Worm (Caenorhabditis elegans): ENCODE results near the gene ced-9.

Gene ced-9

DNA sequence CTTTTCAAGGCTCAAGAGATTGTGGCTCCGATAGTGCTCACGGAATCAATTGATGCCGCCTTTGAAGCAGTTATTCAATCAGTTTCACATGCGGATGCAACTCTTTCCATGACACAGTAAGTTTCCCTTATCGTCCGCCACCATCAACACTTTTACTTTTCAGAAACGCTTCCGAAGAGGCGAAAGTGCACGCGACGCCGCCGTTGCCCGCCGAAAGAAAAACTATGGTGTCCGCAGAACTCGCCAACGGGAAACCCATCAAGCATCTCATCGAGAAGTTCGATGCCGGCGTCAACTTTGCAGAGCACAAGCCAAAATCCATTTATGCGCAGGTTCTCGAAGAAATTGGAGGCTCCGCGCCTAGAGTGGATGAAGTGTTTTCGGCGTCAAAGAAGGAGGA lies 18.5 kb downstream of the ced-9 start:
- TF ChIP-seq unc-62 (GFP tag; optimal IDR thresholded peaks at IDR 0.05) = no peak

DNA sequence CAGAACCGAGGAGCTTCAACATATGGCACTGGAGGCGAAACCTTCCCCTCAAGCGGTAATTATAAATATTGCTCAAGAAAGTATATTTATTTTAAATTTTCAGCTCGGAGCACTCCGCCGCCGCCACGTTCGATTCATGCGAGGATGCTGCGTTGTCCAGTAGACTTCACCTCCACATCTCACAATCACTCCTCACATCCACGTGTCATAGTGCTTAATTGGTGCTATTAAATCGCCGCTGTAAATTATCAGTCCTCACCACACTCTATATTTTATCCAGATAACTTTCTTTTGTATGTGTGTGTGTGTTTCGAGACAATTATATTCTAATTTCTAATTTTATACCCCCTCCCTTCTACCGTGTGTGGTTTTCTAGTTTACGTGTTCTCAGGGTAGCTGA lies 19.6 kb downstream of the ced-9 start:
- TF ChIP-seq unc-62 (GFP tag; optimal IDR thresholded peaks at IDR 0.05) = no peak

DNA sequence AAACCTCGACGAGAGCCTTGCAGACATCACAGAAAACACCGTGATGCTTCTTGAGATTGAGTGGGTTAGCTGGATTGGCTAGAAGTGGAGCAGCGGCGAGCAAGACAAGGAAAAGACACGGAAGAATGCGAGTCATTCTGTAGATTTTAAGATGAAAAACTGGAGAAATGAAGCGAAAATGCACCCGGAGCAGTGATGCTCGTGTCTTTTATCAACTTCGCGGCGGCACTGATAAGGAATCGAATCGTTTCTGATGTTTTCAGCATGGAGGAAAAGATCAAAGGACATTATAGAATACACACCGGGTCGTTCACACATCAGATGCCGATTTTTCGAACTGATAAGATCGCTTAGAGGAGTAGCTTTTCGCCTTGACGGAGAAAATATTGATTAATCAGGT lies 20.4 kb downstream of the ced-9 start, which contains the start of gene spp-1:
Gene spp-1, minus strand, starts transcription at position 287 of the 400 bp plus-strand sequence.
- no peak for TF ChIP-seq unc-62 (GFP tag; optimal IDR thresholded peaks at IDR 0.05)

DNA sequence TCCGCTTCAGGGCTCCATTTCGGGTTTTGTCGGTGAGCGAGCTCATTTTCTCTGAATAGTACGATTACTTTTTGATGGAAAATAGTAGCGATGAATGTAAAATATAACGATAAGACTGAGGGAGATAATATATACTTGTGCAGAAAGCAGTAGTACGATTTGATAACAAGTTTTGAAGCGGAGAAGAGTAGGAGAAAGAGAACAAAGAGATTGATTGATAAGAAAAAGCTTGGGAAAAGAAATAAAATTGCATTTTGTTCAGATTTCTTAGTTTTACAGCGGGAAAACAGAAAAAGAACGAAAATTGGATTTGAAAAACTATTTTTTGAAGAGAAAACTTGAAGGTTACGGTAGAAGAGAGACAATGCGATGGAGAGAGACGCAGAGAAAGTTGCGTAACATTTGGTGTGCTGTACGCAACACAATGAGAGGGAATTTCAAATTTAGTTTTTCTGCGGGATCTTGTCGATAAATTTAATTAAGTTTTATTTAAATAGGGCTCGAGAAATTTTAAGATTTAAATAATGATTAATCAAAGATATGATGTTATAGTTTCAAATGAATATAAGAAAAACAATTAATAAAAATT lies 22.7 kb downstream of the ced-9 start, which contains the start of gene umps-1:
Gene umps-1, minus strand, starts transcription at position 51 of the 589 bp plus-strand sequence.
- TF ChIP-seq unc-62 (GFP tag; optimal IDR thresholded peaks at IDR 0.05) = no peak

DNA sequence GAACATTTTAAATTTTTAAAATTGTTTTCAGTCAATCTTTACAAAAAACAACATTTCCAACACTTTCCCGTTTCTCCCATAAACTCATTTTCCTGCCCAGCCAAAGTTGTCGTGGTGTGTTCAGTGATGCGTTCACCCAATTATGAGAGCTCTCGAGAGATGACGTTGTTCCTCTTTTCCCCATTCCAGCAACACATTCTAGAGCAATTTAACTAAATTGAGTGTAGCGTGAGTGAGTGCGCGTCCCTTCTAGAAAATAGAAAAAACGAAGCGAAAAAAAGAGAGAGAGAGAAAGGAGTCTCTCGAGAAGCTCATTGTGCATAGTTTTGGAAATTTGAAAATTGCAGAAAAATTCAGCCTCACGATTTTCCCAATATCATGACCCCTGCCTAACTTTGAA lies 23.8 kb downstream of the ced-9 start:
- no peak for TF ChIP-seq unc-62 (GFP tag; optimal IDR thresholded peaks at IDR 0.05)

DNA sequence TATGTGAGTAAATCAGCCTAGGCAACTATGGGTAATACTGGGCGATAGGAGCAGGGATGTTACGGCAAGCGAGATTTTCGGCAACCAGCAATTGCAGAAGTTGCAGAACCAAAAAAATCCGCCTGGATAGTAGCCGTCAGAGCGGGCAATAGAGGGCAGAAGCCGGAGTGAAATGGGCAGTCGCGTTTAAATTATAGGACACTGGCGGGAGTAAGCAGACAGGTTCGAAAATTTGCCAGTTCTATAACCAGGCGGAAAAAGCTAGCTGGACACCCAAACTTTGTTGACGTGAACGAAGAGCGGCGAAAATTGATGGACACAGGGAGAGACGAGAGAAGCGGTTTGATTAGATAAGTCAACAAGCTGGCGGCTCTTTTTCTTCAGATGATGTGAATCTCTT lies 24.9 kb downstream of the ced-9 start:
- no peak for TF ChIP-seq unc-62 (GFP tag; optimal IDR thresholded peaks at IDR 0.05)

DNA sequence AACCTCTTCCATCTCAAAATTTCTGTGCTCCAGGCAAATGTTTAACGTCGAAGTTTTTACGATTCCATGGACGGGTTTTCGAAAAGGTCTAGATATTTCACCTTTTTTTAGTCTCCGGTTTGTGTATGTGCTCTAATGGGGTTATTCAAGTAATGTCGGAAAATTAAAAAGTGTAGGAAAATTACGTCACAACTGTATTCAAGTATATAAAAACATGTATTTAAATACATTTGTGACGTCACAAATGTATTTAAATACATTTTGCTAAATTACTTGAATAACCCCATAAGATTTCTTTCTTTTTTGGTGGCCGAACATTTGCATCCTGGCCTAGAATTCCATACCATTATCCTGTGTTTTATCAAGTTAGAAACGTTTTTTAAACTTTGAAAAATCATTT lies 26.5 kb downstream of the ced-9 start:
- no peak for TF ChIP-seq unc-62 (GFP tag; optimal IDR thresholded peaks at IDR 0.05)

DNA sequence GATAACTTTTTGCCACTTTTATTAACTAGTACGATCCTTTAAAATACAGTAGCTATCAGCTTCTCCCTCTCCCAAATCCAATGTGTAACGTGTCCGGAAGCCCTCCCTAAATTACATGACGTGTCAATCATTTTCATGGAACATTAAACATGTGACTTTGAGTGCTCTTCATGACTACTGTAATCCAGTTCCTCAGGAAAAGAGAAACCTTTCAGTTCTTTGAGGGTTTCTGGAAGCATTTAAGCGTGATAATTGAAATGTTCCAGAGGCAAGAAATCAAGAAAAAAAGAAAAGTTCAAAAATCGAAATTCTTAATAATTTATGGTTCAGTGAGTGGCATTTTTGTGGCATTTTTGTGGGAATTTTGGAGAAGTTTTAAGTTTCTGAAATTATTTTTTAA lies 27.9 kb downstream of the ced-9 start:
- no peak for TF ChIP-seq unc-62 (GFP tag; optimal IDR thresholded peaks at IDR 0.05)

DNA sequence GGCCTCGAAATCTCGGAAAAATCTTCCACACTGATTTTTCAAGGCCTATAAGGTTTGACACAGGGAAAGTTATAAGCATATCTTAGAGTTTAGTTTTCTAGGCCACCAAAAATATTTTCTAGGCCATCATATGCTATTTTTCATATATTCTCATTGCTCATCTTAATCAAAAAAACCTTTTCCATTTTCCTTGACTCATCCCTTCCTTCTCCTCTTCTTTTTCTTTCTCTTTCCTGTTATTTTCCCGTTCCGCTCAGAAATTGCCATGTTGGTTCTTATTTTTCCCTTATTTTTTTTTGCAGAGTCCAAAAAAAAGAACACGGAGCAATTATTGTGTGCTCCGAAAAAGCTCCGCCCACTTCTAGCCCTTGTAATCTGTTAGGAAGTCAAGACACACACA lies 29.7 kb downstream of the ced-9 start, which contains the start of gene tbc-8:
Gene tbc-8, plus strand, starts transcription at position 301 of the 400 bp plus-strand sequence.
- TF ChIP-seq unc-62 (GFP tag; optimal IDR thresholded peaks at IDR 0.05) = no peak

DNA sequence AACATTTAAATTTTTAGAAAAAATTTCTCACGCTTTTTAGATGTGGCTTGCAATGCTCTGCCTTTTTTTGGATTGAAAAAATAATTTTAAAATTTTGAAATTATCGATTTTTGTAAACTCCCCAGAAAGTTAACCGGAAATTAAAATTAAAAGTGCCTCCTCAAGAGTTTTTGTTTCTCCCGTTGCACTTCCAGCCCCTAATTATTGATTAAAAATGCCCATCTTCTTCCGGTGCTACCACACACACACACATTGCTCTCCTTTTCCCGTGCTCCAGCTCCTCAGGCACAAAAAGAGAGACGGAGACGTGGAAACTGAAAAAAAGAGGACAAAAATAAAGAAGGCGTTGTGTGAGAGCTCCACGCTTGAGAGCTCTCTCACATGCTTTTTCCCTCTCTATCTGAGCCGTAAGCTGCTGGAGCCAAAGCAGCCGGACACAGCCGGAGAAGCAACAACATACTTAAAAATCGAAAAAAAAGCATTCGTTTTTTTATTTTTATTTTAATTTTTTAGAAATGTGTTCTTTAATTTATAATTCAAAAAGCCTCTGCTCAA lies 32.5 kb downstream of the ced-9 start:
- TF ChIP-seq unc-62 (GFP tag; optimal IDR thresholded peaks at IDR 0.05) = no peak

DNA sequence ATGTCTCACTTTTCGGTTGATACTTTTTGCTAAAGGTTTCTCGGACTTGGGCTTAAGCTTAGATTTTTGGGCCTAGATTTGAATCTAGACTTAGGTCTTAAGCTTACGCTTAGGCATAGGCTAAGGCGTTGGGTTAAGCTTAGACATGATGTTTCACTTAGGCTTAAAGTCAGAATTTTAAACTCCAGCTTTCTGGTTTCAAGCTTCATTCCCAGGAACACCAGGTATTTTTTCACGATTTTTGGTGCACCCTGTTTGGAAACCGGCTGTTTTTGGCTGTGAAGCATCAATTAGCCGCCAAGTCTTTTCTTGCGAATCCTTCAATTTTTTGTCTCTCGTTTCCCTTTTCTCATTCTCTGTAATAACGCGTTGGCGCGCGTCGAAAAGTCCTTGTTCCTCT lies 38.9 kb downstream of the ced-9 start:
- TF ChIP-seq unc-62 (GFP tag; optimal IDR thresholded peaks at IDR 0.05) = no peak

DNA sequence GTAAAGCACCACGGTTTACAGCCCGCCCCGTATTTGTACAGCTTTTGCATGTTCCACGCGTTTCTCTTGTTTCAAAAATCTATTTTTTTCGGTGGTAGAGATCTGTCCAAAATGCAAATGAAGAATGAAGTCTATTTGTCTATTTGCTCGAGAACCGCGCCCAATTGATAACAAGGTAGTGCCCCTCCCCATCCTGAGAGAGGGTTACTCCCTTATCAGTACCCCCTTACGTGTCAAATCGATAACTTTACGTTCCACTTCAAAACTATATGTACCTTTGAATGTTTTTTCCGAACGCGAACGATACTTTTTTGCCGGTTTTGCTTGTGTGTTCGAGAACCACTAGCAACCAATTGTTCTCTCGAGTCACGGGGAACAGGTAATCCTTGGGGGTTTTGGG lies 41.1 kb downstream of the ced-9 start:
- no peak for TF ChIP-seq unc-62 (GFP tag; optimal IDR thresholded peaks at IDR 0.05)

DNA sequence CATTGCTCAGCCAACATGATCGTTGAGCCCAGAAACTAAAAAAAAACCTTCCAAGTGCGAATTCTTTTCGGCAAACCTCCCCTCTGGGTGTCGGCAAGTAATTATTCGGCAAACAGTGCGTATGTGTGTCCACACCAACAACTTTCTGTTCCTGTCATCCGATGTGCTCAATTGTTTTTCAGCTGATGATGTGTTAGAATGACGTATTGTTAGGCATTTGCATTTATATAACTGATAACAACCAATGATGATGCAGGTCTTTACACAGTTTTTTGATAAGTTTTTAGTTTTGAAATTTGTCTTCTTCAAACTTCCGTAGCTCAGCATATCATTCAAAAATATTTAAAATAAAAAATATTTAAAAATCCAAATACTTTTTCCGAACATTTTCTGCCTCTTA lies 43.9 kb downstream of the ced-9 start:
- no peak for TF ChIP-seq unc-62 (GFP tag; optimal IDR thresholded peaks at IDR 0.05)

DNA sequence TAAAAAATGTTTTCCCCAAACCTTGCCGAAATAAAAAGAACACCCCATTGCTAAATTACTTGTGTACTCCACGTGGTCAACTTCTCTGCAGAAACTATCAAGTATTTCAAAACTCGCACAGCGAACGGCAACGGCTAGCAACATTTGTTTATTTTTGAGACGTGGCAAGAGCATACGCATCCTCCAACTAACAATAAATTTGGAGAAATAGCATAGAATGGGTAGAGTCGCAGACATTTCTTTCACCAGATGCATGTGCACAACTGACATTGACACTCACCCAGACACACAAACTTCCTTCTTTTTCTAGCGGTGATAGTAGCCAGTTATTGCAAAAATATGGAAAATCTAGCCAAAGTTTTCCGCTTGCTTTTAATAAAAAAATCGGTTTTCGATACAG lies 44.7 kb downstream of the ced-9 start:
- TF ChIP-seq unc-62 (GFP tag; optimal IDR thresholded peaks at IDR 0.05) = no peak

DNA sequence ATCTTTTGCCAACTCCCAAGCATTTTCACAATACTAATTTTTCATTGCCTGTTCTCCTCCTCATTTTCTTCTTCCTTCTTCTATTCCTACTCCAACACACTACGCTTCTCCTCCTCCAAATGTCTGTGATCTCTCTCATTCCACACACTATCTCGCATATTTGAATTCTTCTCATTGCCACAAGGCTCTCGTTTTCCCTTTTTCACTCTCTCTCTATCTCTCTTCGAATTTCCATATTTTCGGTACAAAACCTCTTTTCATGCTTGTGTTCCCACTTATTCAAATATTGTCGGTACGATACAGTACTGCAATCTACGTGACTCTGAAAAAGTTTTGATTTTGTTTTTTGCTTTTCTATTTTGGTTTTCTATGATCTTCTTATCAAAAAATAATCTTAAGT lies 45.7 kb downstream of the ced-9 start:
- no peak for TF ChIP-seq unc-62 (GFP tag; optimal IDR thresholded peaks at IDR 0.05)

DNA sequence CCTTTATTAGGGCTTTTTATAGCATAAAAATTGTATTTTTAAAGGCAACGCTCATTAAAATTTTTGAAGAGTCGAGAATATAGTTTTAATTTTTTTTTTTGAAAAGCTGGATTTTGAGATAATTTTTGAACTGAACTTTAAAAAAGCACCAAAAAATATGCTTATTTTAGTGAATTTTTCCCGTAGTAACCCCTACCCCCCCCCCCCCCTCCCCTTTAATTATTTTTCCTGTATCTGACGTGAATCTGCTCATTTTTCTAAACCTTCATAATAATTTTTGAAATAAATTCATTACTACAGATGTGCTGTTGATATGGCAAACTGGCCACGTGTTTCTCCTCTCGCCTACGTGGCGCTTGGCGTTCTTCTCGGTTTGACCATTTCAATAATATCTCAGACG lies 46.5 kb downstream of the ced-9 start, which contains the start of gene C38H2.2:
Gene C38H2.2, plus strand, starts transcription at position 301 of the 400 bp plus-strand sequence.
- no peak for TF ChIP-seq unc-62 (GFP tag; optimal IDR thresholded peaks at IDR 0.05)

DNA sequence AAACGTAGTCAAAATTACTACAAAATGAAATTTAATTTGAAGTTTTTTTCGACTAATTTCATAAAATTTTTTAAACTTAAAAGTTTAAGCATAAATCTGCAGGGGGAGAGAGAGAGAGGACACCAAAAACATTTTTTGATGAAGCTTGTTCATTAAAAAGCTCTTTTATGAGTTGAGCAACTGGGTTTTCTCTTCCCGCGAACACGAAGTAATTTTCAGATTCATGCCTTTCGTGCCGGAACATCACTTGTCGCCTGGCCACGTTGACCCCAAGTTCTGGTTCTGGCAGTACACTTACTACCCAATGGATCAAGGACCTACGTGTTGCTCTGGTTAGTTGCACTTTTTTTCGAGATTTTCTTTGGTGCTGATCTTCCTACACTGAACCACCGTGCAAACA lies 48.8 kb downstream of the ced-9 start:
- TF ChIP-seq unc-62 (GFP tag; optimal IDR thresholded peaks at IDR 0.05) = no peak

DNA sequence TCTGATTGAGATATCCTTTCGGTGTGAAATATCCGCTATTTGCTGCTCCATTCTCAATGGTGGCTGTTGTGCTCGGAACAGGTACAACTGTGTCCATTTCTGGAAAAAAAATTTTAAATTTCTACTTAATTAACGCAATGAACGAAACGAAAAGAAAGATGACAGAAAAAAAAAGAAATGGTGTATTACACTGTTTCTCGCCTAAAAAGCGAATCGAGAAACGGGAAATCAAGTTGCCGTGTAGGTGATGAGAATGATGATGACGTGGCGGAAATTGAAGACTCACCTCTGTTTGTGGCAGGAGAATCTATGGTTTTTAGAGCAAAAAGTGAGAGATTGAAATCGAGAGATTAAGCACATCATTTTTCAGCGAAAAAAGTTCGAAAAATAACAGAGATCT lies 51.5 kb downstream of the ced-9 start, which contains the start of gene C38H2.3:
Gene C38H2.3, minus strand, starts transcription at position 101 of the 400 bp plus-strand sequence.
- no peak for TF ChIP-seq unc-62 (GFP tag; optimal IDR thresholded peaks at IDR 0.05)
